Fruit fly (Drosophila melanogaster): Measurements from ENCODE around the gene Zcchc7.

Zcchc7 gene

dm6 chr3L:16805806-16806719, 39.1 kb upstream of the Zcchc7 start (continued):
- TF ChIP-seq CG10366 (GFP tag; IDR thresholded peaks at IDR 0.05) = no peak
- TF ChIP-seq sr (GFP tag; IDR thresholded peaks at IDR 0.05) = no peak; the same call in 2 of the 3 replicates
- TF ChIP-seq CG9609 (GFP tag; optimal IDR thresholded peaks at IDR 0.05) = no peak
- TF ChIP-seq CG13287 (GFP tag; IDR thresholded peaks at IDR 0.05; ENCODE audit: partially characterized antibody) = no peak
- TF ChIP-seq CG8359 (GFP tag; optimal IDR thresholded peaks at IDR 0.05; ENCODE audit: borderline replicate concordance) = no peak
- peak; percentile 56 for TF ChIP-seq HLH54F (GFP tag; optimal IDR thresholded peaks at IDR 0.05)
- no peak for TF ChIP-seq YL-1 (GFP tag; optimal IDR thresholded peaks at IDR 0.05)
- TF ChIP-seq Bteb2 (GFP tag; optimal IDR thresholded peaks at IDR 0.05) = peak; percentile 35
- TF ChIP-seq CG10959 (GFP tag; IDR thresholded peaks at IDR 0.05) = no peak
- no peak for TF ChIP-seq mld (GFP tag; IDR thresholded peaks at IDR 0.05; ENCODE audit: partially characterized antibody)
- no peak for TF ChIP-seq Lim3 (GFP tag; IDR thresholded peaks at IDR 0.05)
- TF ChIP-seq Dek (tag; optimal IDR thresholded peaks at IDR 0.05) = peak; percentile 46
- peak; percentile 54 for TF ChIP-seq cwo (GFP tag; optimal IDR thresholded peaks at IDR 0.05)
- TF ChIP-seq peb (GFP tag; IDR thresholded peaks at IDR 0.05) = no peak
- peak; percentile 44; the same call in 1 of the 3 replicates for TF ChIP-seq zfh1 (GFP tag; IDR thresholded peaks at IDR 0.05)
- no peak for TF ChIP-seq CG11560 (tag; IDR thresholded peaks at IDR 0.05)
- no peak for TF ChIP-seq CG2889 (GFP tag; IDR thresholded peaks at IDR 0.05)
- no peak for TF ChIP-seq sima (GFP tag; optimal IDR thresholded peaks at IDR 0.05)
- no peak for TF ChIP-seq lov (optimal IDR thresholded peaks at IDR 0.05)
- TF ChIP-seq lov (GFP tag; IDR thresholded peaks at IDR 0.05) = no peak
- no peak for TF ChIP-seq CG17612 (GFP tag; IDR thresholded peaks at IDR 0.05)
- no peak for TF ChIP-seq CG11247 (GFP tag; IDR thresholded peaks at IDR 0.05)
- no peak for TF ChIP-seq ac (GFP tag; optimal IDR thresholded peaks at IDR 0.05)
- no peak for TF ChIP-seq CG6272 (GFP tag; IDR thresholded peaks at IDR 0.05)
- no peak for TF ChIP-seq zen (tag; optimal IDR thresholded peaks at IDR 0.05)
- TF ChIP-seq mam (GFP tag; optimal IDR thresholded peaks at IDR 0.05) = peak; percentile 51
- TF ChIP-seq Dfd (GFP tag; optimal IDR thresholded peaks at IDR 0.05) = no peak

- TF ChIP-seq CG13624 (GFP tag; optimal IDR thresholded peaks at IDR 0.05) (no peak), CG1832 (GFP tag; optimal IDR thresholded peaks at IDR 0.05) (no peak), gcm (GFP tag; optimal IDR thresholded peaks at IDR 0.05) (peak; percentile 64), amos (GFP tag; IDR thresholded peaks at IDR 0.05; ENCODE audit: partially characterized antibody) (no peak), sob (GFP tag; IDR thresholded peaks at IDR 0.05) (no peak), CG5953 (GFP tag; IDR thresholded peaks at IDR 0.05) (0 out of 2 replicates have a peak, but pooled peaks have one; percentile 3), CG11247 (GFP tag; IDR thresholded peaks at IDR 0.05) (peak; percentile 45), H2.0 (GFP tag; IDR thresholded peaks at IDR 0.05) (peak; percentile 9; the same call in 1 of the 2 replicates), CG17328 (GFP tag; IDR thresholded peaks at IDR 0.05) (peak; percentile 55; the same call in 1 of the 2 replicates), slou (GFP tag; optimal IDR thresholded peaks at IDR 0.05) (peak; percentile 37), Dll (GFP tag; IDR thresholded peaks at IDR 0.05; ENCODE audit: partially characterized antibody) (no peak), toy (GFP tag; IDR thresholded peaks at IDR 0.05) (0 out of 2 replicates have a peak, but pooled peaks have one; percentile 20), Dip3 (GFP tag; optimal IDR thresholded peaks at IDR 0.05) (no peak), CG33557 (GFP tag; optimal IDR thresholded peaks at IDR 0.05) (peak; percentile 55), twi (tag; optimal IDR thresholded peaks at IDR 0.05) (peak; percentile 25), lbe (GFP tag; optimal IDR thresholded peaks at IDR 0.05) (peak; percentile 5), fd102C (GFP tag; optimal IDR thresholded peaks at IDR 0.05) (no peak), CG5180 (GFP tag; optimal IDR thresholded peaks at IDR 0.05) (peak; percentile 46), CG2678 (tag; optimal IDR thresholded peaks at IDR 0.05) (peak; percentile 90), CG8290 (GFP tag; optimal IDR thresholded peaks at IDR 0.05) (peak; percentile 43), CG8290 (tag; optimal IDR thresholded peaks at IDR 0.05) (peak in 1 of 2 experiments; percentile 54), klu (GFP tag; IDR thresholded peaks at IDR 0.05) (no peak), CG4820 (GFP tag; optimal IDR thresholded peaks at IDR 0.05) (peak; percentile 47), Hmr (GFP tag; optimal IDR thresholded peaks at IDR 0.05) (peak; percentile 79)
Observed at dm6 chr3L:16806823-16807325, 38.3 kb upstream of the Zcchc7 start.

All from whole organism, embryonic.